Fruit fly (Drosophila melanogaster): Measurements from ENCODE around the gene CG15269.

The CG15269 gene

DNA sequence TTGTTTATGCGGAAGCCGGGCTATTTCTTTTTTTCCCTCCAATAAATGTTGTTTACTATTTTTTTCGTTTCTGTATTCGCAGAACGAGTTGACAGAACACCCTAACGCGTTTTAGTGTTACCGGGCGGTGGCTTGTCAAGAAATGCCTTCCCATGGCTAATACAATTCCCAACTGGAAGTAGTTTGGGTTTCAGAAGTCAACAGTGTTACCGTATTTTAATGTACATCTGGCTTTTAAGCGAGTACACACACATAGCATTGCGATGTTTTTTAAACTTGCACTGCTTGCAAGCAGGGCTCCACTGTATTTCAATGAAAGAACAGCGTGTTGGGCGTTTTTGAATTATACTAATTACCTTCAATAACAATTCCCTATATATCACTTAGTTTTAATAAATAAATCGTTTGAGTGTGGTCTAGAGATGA is 48.6 kb upstream of the CG15269 start, which contains the start of gene TfIIS (continued):
- TF ChIP-seq trem (tag; optimal IDR thresholded peaks at IDR 0.05): peak; percentile 75
- no peak for TF ChIP-seq mirr (GFP tag; optimal IDR thresholded peaks at IDR 0.05)
- peak; percentile 12; the same call in 1 of the 2 replicates for TF ChIP-seq Ptx1 (GFP tag; IDR thresholded peaks at IDR 0.05)
- TF ChIP-seq CG31365 (tag; optimal IDR thresholded peaks at IDR 0.05): peak; percentile 98
- TF ChIP-seq fd3F (GFP tag; optimal IDR thresholded peaks at IDR 0.05): no peak
- TF ChIP-seq Neu2 (GFP tag; optimal IDR thresholded peaks at IDR 0.05; ENCODE audit: borderline replicate concordance): no peak
- TF ChIP-seq HmgD (GFP tag; optimal IDR thresholded peaks at IDR 0.05): peak; percentile 93
- no peak for TF ChIP-seq unpg (GFP tag; optimal IDR thresholded peaks at IDR 0.05)
- no peak for TF ChIP-seq CG12071 (GFP tag; optimal IDR thresholded peaks at IDR 0.05)
- peak; percentile 16 for TF ChIP-seq exex (tag; optimal IDR thresholded peaks at IDR 0.05)
- peak; percentile 85 for TF ChIP-seq Med (GFP tag)
- TF ChIP-seq bigmax (GFP tag; optimal IDR thresholded peaks at IDR 0.05): peak; percentile 53
- TF ChIP-seq kah (GFP tag; optimal IDR thresholded peaks at IDR 0.05): no peak
- no peak for TF ChIP-seq pum (GFP tag; optimal IDR thresholded peaks at IDR 0.05)
- TF ChIP-seq CG3407 (GFP tag; optimal IDR thresholded peaks at IDR 0.05): no peak
- peak; percentile 66 for TF ChIP-seq amos (GFP tag; IDR thresholded peaks at IDR 0.05; ENCODE audit: partially characterized antibody)
- peak; percentile 30 for TF ChIP-seq CG10267 (tag; optimal IDR thresholded peaks at IDR 0.05)
- peak; percentile 30 for TF ChIP-seq CG2116 (GFP tag; optimal IDR thresholded peaks at IDR 0.05)
- TF ChIP-seq mam (GFP tag; optimal IDR thresholded peaks at IDR 0.05): peak; percentile 48
- TF ChIP-seq CG17912 (GFP tag; optimal IDR thresholded peaks at IDR 0.05): peak; percentile 11
- TF ChIP-seq pfk (GFP tag; optimal IDR thresholded peaks at IDR 0.05): no peak
- TF ChIP-seq CG7745 (tag; optimal IDR thresholded peaks at IDR 0.05): no peak
- TF ChIP-seq CG17802 (tag; optimal IDR thresholded peaks at IDR 0.05): peak; percentile 56
- peak; percentile 66; the same call in 1 of the 2 replicates for TF ChIP-seq CG32767 (GFP tag; IDR thresholded peaks at IDR 0.05)
- TF ChIP-seq CG12155 (GFP tag; optimal IDR thresholded peaks at IDR 0.05): peak; percentile 69
- TF ChIP-seq CG14441 (GFP tag; IDR thresholded peaks at IDR 0.05): no peak
- TF ChIP-seq Hand (GFP tag; optimal IDR thresholded peaks at IDR 0.05): no peak
- TF ChIP-seq dysf (GFP tag; IDR thresholded peaks at IDR 0.05): no peak
- TF ChIP-seq CG15514 (GFP tag; optimal IDR thresholded peaks at IDR 0.05): peak; percentile 61
- peak in 1 of 2 experiments; percentile 22 for TF ChIP-seq dpn (GFP tag; optimal IDR thresholded peaks at IDR 0.05)
- no peak for TF ChIP-seq CG12219 (GFP tag; optimal IDR thresholded peaks at IDR 0.05)
- TF ChIP-seq D19B (GFP tag; optimal IDR thresholded peaks at IDR 0.05): no peak
- no peak for TF ChIP-seq Six4 (GFP tag; optimal IDR thresholded peaks at IDR 0.05)
- no peak for TF ChIP-seq CG1792 (GFP tag; optimal IDR thresholded peaks at IDR 0.05)
- no peak for TF ChIP-seq chm (GFP tag; IDR thresholded peaks at IDR 0.05)
- TF ChIP-seq CG17568 (GFP tag; optimal IDR thresholded peaks at IDR 0.05): peak; percentile 97
- no peak for TF ChIP-seq CG15011 (GFP tag; optimal IDR thresholded peaks at IDR 0.05)
- no peak for TF ChIP-seq CG18764 (GFP tag; optimal IDR thresholded peaks at IDR 0.05)
- TF ChIP-seq tx (GFP tag; optimal IDR thresholded peaks at IDR 0.05): no peak
- peak; percentile 84 for TF ChIP-seq Vsx1 (GFP tag; optimal IDR thresholded peaks at IDR 0.05)
- TF ChIP-seq CG7271 (tag; optimal IDR thresholded peaks at IDR 0.05): no peak
- TF ChIP-seq CG34376 (GFP tag; optimal IDR thresholded peaks at IDR 0.05): no peak
- TF ChIP-seq CG18011 (GFP tag; optimal IDR thresholded peaks at IDR 0.05): no peak
- no peak for TF ChIP-seq CG1832 (GFP tag; optimal IDR thresholded peaks at IDR 0.05)
- peak; percentile 67 for TF ChIP-seq sqz (GFP tag; optimal IDR thresholded peaks at IDR 0.05)
- no peak for TF ChIP-seq Rx (GFP tag; IDR thresholded peaks at IDR 0.05)
- no peak for TF ChIP-seq aop (GFP tag; IDR thresholded peaks at IDR 0.05)
- no peak for TF ChIP-seq schlank (tag; optimal IDR thresholded peaks at IDR 0.05)
- TF ChIP-seq CG10209 (GFP tag; optimal IDR thresholded peaks at IDR 0.05): no peak
- peak; percentile 79 for TF ChIP-seq CG8478 (optimal IDR thresholded peaks at IDR 0.05)
- no peak for TF ChIP-seq CG4820 (GFP tag; optimal IDR thresholded peaks at IDR 0.05)
